Worm (Caenorhabditis elegans) whole organism, L2 larva: ENCODE results near the gene R107.9.

ENCODE experiments used
- R02D3.7 ChIP-seq: fragments of 150-350 bp; optimal IDR thresholded peaks from 2 replicates; lab custom pipeline; 2014; ENCODE audit warnings: missing biosample characterization, missing genetic modification characterization
- Y55F3AM.14 ChIP-seq: fragments of 200-800 bp; sonication (Bioruptor generic); optimal IDR thresholded peaks from 2 replicates; lab custom pipeline; 2018; ENCODE audit warnings: mild to moderate bottlenecking, missing genetic modification characterization, missing compliant biosample characterization
- ZK546.5 ChIP-seq: sonication (generic microtip); optimal IDR thresholded peaks from 2 replicates; lab custom pipeline; 2017; ENCODE audit warnings: missing biosample characterization, missing genetic modification characterization
- ama-1 ChIP-seq: fragments of 150-350 bp; optimal IDR thresholded peaks from 2 replicates; lab custom pipeline; 2018; ENCODE audit warnings: inconsistent platforms
- blmp-1 ChIP-seq: sonication (generic microtip); optimal IDR thresholded peaks from 2 replicates; lab custom pipeline; 2017; ENCODE audit warnings: missing genetic modification characterization, mild to moderate bottlenecking, missing compliant biosample characterization, antibody characterized with exemption, moderate library complexity; ENCODE audit not compliant: insufficient read depth
- ceh-82 ChIP-seq: fragments of 150-350 bp; optimal IDR thresholded peaks from 2 replicates; lab custom pipeline; 2014; ENCODE audit warnings: missing biosample characterization, missing genetic modification characterization
- egl-27 ChIP-seq: sonication (generic microtip); optimal IDR thresholded peaks from 3 replicates; lab custom pipeline; 2017; ENCODE audit warnings: missing biosample characterization, missing genetic modification reagents, missing genetic modification characterization
- elt-3 ChIP-seq: sonication (generic microtip); optimal IDR thresholded peaks from 2 replicates; lab custom pipeline; 2017; ENCODE audit warnings: missing biosample characterization, missing genetic modification characterization
- nhr-10 ChIP-seq: sonication (generic microtip); optimal IDR thresholded peaks from 2 replicates; lab custom pipeline; 2017; ENCODE audit warnings: missing biosample characterization, missing genetic modification characterization
- nhr-237 ChIP-seq: fragments of 150-350 bp; optimal IDR thresholded peaks from 2 replicates; lab custom pipeline; 2014; ENCODE audit warnings: missing biosample characterization, missing genetic modification characterization
- nhr-25 ChIP-seq: fragments of 150-350 bp; sonication (generic microtip); optimal IDR thresholded peaks from 3 replicates; lab custom pipeline; 2014; ENCODE audit warnings: missing biosample characterization, missing genetic modification characterization
- unc-62 ChIP-seq: fragments of 150-350 bp; optimal IDR thresholded peaks from 2 replicates; lab custom pipeline; 2014; ENCODE audit warnings: missing biosample characterization, missing genetic modification reagents, missing genetic modification characterization
- zag-1 ChIP-seq: fragments of 150-350 bp; optimal IDR thresholded peaks from 2 replicates; lab custom pipeline; 2014; ENCODE audit warnings: missing biosample characterization, missing genetic modification characterization
- ztf-4 ChIP-seq: fragments of 150-350 bp; optimal IDR thresholded peaks from 2 replicates; lab custom pipeline; 2014; ENCODE audit warnings: missing biosample characterization, missing genetic modification characterization

DNA sequence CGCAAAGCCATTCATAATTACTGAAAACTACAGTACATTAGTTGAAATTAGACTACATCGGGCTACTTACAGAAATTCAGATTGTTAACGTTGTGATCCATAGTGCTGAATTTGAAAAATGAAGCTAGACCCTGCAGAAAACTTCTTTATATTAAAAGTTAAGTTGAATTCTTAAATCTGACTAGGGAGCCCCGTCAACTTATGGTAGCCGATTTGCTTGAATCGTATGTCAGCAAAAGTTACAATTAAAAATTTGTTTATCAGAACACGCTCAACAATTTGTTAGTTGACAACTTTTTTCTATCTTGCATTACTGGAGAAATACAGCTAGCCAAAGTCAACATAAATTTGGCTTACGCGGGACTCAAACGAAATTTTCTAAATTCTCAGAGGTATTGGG lies 15.2 kb upstream of the R107.9 start, which contains the start of gene F59B2.14:
- TF ChIP-seq ceh-82 (no peak), unc-62 (GFP tag; lab: Kevin White, UChicago) (no peak), ztf-4 (tag; lab: Kevin White, UChicago) (no peak), elt-3 (tag; lab: Kevin White, UChicago) (no peak), zag-1 (tag; lab: Kevin White, UChicago) (no peak), nhr-10 (tag; lab: Kevin White, UChicago) (no peak), ama-1 (lab: Kevin White, UChicago) (no peak), nhr-25 (no peak), R02D3.7 (no peak), blmp-1 (tag; lab: Kevin White, UChicago) (no peak), egl-27 (tag; lab: Kevin White, UChicago) (no peak), nhr-237 (tag; lab: Kevin White, UChicago) (no peak), ZK546.5 (tag; lab: Kevin White, UChicago) (no peak), Y55F3AM.14 (GFP tag; lab: Kevin White, UChicago) (no peak)
